Fruit fly (Drosophila melanogaster): ENCODE measurements around the gene mthl1.

Gene mthl1

DNA sequence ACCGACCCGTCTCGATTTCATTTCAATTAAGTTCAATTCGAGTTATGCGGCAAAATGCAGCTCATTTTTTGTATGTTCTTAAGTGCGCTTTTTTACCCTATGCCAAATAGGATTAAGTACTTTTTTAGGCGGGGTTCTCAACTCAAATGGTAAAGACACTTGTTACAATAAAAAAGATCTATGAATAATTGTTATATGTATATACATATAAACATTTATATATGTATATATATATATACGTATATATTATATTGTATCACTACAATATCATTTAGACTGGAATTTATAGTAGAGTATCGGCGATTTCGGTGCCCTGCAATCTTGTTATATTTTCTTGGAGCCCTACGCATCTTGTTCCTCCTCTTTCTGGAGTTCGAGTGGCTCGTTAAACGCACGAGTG, 49.2 kb downstream of the mthl1 start:
- TF ChIP-seq noc (tag; optimal IDR thresholded peaks at IDR 0.05) = no peak

dm6 chrX:16690499-16690898, 49.7 kb downstream of the mthl1 start:
- no peak for TF ChIP-seq noc (tag; optimal IDR thresholded peaks at IDR 0.05)

- TF ChIP-seq noc (tag; optimal IDR thresholded peaks at IDR 0.05) = no peak
Observed at dm6 chrX:16691440-16691839, 50.7 kb downstream of the mthl1 start.

DNA sequence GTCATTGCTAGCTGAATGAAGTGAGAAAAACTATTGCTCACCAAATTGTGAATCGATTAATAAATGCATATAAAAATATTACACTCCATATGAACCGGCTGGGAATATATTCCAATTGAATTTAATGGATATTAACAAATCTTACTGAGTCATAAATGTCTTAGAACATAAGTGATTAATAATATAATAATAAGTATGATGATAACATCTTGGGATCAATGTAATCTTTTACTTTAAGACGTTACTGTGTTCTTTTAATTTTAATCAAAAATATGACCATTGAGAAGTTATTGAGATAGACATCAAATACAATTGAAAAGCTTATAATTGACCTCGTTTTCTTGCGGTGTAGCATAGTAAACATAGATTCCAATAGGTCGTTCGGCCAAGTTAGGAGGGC, 51.6 kb downstream of the mthl1 start:
- TF ChIP-seq noc (tag; optimal IDR thresholded peaks at IDR 0.05) = peak; percentile 70

- TF ChIP-seq noc (tag; optimal IDR thresholded peaks at IDR 0.05) = no peak
Observed at dm6 chrX:16693805-16694387, 53.1 kb downstream of the mthl1 start.

DNA sequence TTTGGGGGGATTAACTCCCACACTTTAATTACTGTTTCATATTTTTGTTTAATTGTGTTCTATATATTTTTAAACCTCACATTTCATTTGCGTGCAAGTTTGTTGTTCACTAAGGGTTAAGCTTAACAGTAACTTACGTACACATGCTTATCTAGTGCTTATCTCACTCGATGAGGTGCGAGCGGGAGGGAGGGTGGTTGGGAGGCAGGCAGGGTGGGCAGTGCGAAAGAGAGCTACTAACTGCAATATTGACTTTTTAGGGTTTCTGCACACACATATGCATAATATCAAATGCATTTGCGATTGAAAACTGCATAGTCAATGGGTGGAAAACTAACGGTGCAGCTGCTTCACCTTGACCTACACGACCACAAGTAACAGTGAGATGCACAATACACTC, 53.7 kb downstream of the mthl1 start:
- TF ChIP-seq noc (tag; optimal IDR thresholded peaks at IDR 0.05) = no peak

- TF ChIP-seq noc (tag; optimal IDR thresholded peaks at IDR 0.05) = no peak
Observed at dm6 chrX:16694959-16695358, 54.2 kb downstream of the mthl1 start, which contains the start of gene Septin4. Septin4 (minus strand) TSS chrX:16695173.

DNA sequence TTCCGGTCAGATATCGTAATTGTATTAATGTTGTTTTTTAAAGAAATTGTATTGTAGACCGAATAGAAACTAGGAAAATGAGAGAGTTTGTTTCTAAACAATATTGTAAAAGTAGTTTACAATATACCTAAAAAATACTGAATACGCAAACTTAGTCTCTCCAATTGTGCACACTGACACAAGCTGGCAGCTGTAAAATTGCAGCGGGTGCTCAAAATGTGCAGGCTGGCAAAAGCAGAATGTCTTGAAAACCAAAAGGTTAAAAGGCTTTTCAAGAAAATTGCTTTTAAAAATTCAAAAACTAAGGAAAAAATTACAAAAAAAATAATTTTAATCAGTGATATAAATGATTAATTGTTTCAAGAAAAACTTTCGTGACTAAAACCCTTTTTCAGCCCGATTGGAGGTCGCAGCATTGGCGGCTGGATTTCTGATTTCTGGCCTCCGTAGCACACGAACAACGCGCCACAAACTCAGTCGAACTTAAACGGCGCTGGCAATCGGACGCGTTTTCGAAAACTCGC, 55.0 kb downstream of the mthl1 start, which contains the start of gene CG4678:
CG4678 (plus strand) TSS at position 474 of the 524 bp plus-strand sequence.
- no peak for TF ChIP-seq noc (tag; optimal IDR thresholded peaks at IDR 0.05)

dm6 chrX:16696614-16697519, 56.1 kb downstream of the mthl1 start:
- no peak for TF ChIP-seq noc (tag; optimal IDR thresholded peaks at IDR 0.05)

DNA sequence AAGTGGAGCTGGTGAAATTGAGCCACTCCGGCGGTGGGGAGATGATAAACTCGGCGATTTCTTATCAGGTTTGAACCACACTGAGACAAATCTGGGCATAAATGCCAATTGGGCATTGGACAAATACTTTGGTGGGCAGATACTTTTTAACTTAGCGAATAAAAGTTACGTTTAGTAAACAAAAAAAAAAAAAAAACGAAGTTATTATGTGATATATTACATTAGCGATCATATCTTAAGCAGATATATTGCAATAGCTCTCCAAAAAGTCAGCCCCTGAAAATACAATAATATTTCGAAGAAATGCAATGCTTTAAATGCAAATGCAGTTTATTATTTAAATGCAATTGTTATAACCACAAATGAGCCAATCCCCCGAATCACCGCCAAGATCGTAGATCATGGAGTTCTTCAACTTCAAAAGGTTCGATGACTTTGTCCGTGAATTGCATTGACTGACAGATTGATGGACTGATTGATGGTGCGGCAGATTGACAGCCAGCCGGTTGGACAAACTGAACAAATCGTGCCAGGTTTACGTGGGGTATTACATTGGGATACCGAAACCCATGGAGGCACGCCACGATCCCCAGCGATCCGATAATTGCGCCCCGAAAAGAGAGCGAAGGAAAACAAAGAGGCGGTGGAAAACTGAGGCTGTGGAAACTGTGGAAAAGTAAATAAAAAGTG, 57.3 kb downstream of the mthl1 start:
- TF ChIP-seq noc (tag; optimal IDR thresholded peaks at IDR 0.05) = no peak

All from whole organism, larva.